Worm (Caenorhabditis elegans): Measurements from ENCODE around the gene gkow-1.

ce11 chrIV:10381035-10381434 lies 23.1 kb downstream of the gkow-1 start:
- no peak for TF ChIP-seq jun-1 (tag; optimal IDR thresholded peaks at IDR 0.05)
- TF ChIP-seq aly-2 (tag; optimal IDR thresholded peaks at IDR 0.05), result peak; percentile 5
- no peak for TF ChIP-seq nhr-11 (tag; optimal IDR thresholded peaks at IDR 0.05)
- TF ChIP-seq mdl-1 (tag; optimal IDR thresholded peaks at IDR 0.05), result no peak
- no peak for TF ChIP-seq alr-1 (tag; optimal IDR thresholded peaks at IDR 0.05; ENCODE audit: borderline replicate concordance)
- no peak for TF ChIP-seq ama-1 (optimal IDR thresholded peaks at IDR 0.05)
- no peak for TF ChIP-seq nhr-237 (tag; optimal IDR thresholded peaks at IDR 0.05)
- TF ChIP-seq snpc-4 (tag; optimal IDR thresholded peaks at IDR 0.05), result no peak
